Fruit fly (Drosophila melanogaster): ENCODE measurements around the gene CG9547.

The CG9547 gene

DNA sequence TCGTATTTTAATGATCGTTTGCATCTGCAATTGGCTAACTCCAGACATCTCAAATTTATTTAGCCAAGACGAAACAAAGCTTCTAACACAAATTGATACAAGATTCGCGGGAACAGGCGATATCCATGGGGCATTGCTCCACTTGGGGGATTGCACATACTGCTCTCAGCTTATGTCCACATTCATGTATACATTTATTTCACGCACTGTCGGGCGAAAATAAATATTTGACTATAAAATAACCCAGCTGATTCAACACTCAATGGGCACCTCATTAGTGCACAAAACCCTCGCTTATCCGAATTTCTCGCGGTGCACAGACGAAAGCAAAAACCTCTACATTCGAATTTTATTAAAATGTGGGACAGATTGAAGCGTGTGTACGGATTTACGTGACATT, 32.8 kb downstream of the CG9547 start (continued):
- TF ChIP-seq mld (GFP tag; IDR thresholded peaks at IDR 0.05; ENCODE audit: partially characterized antibody), result no peak
- TF ChIP-seq CG2199 (GFP tag; IDR thresholded peaks at IDR 0.05), result no peak
- no peak for TF ChIP-seq eve (GFP tag; optimal IDR thresholded peaks at IDR 0.05)
- TF ChIP-seq NC2β (GFP tag; optimal IDR thresholded peaks at IDR 0.05), result no peak
- TF ChIP-seq Xrp1 (GFP tag; IDR thresholded peaks at IDR 0.05), result peak; percentile 63
- TF ChIP-seq CG11560 (tag; IDR thresholded peaks at IDR 0.05), result no peak
- peak; percentile 59 for TF ChIP-seq BtbVII (GFP tag; optimal IDR thresholded peaks at IDR 0.05)
- TF ChIP-seq CG42726 (GFP tag; IDR thresholded peaks at IDR 0.05; ENCODE audit: partially characterized antibody), result no peak
- no peak for TF ChIP-seq CG6254 (GFP tag; optimal IDR thresholded peaks at IDR 0.05)
- TF ChIP-seq row (GFP tag; IDR thresholded peaks at IDR 0.05), result 0 out of 3 replicates have a peak, but pooled peaks have one; percentile 9
- no peak for TF ChIP-seq sc (optimal IDR thresholded peaks at IDR 0.05)
- no peak for TF ChIP-seq sc (GFP tag; optimal IDR thresholded peaks at IDR 0.05)
- no peak for TF ChIP-seq chn (GFP tag; optimal IDR thresholded peaks at IDR 0.05)
- TF ChIP-seq Tbp (GFP tag; optimal IDR thresholded peaks at IDR 0.05), result no peak
- TF ChIP-seq Pdp1 (GFP tag; optimal IDR thresholded peaks at IDR 0.05), result no peak
- no peak for TF ChIP-seq CG1647 (GFP tag; optimal IDR thresholded peaks at IDR 0.05)
- TF ChIP-seq rib (GFP tag; IDR thresholded peaks at IDR 0.05), result no peak
- no peak for TF ChIP-seq Max (GFP tag; optimal IDR thresholded peaks at IDR 0.05)
- no peak for TF ChIP-seq CG43689 (GFP tag; IDR thresholded peaks at IDR 0.05)
- no peak for TF ChIP-seq CG18764 (GFP tag; optimal IDR thresholded peaks at IDR 0.05)
- TF ChIP-seq Sry-β (GFP tag; optimal IDR thresholded peaks at IDR 0.05), result peak; percentile 18
- TF ChIP-seq CG11093 (GFP tag; IDR thresholded peaks at IDR 0.05), result no peak
- TF ChIP-seq ac (GFP tag; optimal IDR thresholded peaks at IDR 0.05), result no peak
- TF ChIP-seq knrl (GFP tag; IDR thresholded peaks at IDR 0.05; ENCODE audit: partially characterized antibody), result no peak
- TF ChIP-seq crp (GFP tag; optimal IDR thresholded peaks at IDR 0.05), result no peak
- no peak for TF ChIP-seq disco-r (GFP tag; optimal IDR thresholded peaks at IDR 0.05)
- TF ChIP-seq nau (GFP tag; optimal IDR thresholded peaks at IDR 0.05), result peak; percentile 56
- TF ChIP-seq pros (GFP tag; optimal IDR thresholded peaks at IDR 0.05), result no peak
- peak; percentile 56 for TF ChIP-seq salm (tag; optimal IDR thresholded peaks at IDR 0.05)
- peak; percentile 50 for TF ChIP-seq MTF-1 (GFP tag; optimal IDR thresholded peaks at IDR 0.05; ENCODE audit: borderline replicate concordance)
- peak; percentile 44; the same call in 1 of the 2 replicates for TF ChIP-seq chm (GFP tag; IDR thresholded peaks at IDR 0.05)
- no peak for TF ChIP-seq da (GFP tag; optimal IDR thresholded peaks at IDR 0.05)
- no peak for TF ChIP-seq HLH3B (GFP tag; IDR thresholded peaks at IDR 0.05)
- no peak for TF ChIP-seq klu (GFP tag; IDR thresholded peaks at IDR 0.05)
- TF ChIP-seq Lim3 (GFP tag; IDR thresholded peaks at IDR 0.05), result no peak
- no peak for TF ChIP-seq gcm2 (GFP tag; optimal IDR thresholded peaks at IDR 0.05)
- no peak for TF ChIP-seq Mad (GFP tag; optimal IDR thresholded peaks at IDR 0.05)
- TF ChIP-seq YL-1 (GFP tag; optimal IDR thresholded peaks at IDR 0.05), result no peak
- TF ChIP-seq sisA (GFP tag; IDR thresholded peaks at IDR 0.05), result 0 out of 2 replicates have a peak, but pooled peaks have one; percentile 6
- no peak for TF ChIP-seq Oaz (GFP tag; IDR thresholded peaks at IDR 0.05)
- no peak for TF ChIP-seq dati (GFP tag; IDR thresholded peaks at IDR 0.05)
- no peak for TF ChIP-seq CG10462 (GFP tag; optimal IDR thresholded peaks at IDR 0.05)
- peak; percentile 72 for TF ChIP-seq lab (GFP tag; optimal IDR thresholded peaks at IDR 0.05)
- no peak for TF ChIP-seq Eip74EF (GFP tag; optimal IDR thresholded peaks at IDR 0.05)
- TF ChIP-seq exex (tag; optimal IDR thresholded peaks at IDR 0.05), result no peak
- no peak for TF ChIP-seq CG7357 (GFP tag; IDR thresholded peaks at IDR 0.05)
- no peak for TF ChIP-seq CG16815 (GFP tag; optimal IDR thresholded peaks at IDR 0.05)
- TF ChIP-seq hbn (GFP tag; IDR thresholded peaks at IDR 0.05; ENCODE audit: partially characterized antibody), result no peak
- no peak for TF ChIP-seq CG12299 (tag; optimal IDR thresholded peaks at IDR 0.05)
- no peak for TF ChIP-seq Adf1 (GFP tag; IDR thresholded peaks at IDR 0.05)
- peak; percentile 25 for TF ChIP-seq CG8281 (tag; optimal IDR thresholded peaks at IDR 0.05)
- TF ChIP-seq Chrac-16 (GFP tag; optimal IDR thresholded peaks at IDR 0.05), result no peak

All from whole organism, embryonic.